Worm (Caenorhabditis elegans): ENCODE data around the gene F54H5.5.

F54H5.5 gene

DNA sequence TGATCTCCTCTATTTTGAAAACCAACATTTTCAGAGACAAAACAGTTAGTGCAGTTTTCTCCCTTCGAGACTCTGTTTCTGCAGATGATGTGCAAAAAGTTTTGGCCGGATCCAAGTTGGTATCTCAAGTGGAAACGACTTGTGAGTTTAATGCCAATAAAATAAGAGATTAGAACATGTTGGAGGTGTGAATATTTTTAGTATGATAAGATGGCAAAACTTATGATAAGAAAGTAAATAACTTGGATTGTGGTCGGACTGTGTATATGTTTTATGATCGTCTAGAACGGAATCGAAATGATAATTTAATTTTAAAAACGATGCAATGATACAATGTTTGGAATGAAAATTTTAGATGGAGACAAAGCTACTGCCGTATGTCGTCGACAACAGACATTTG, 4.9 kb upstream of the F54H5.5 start:
- no peak for TF ChIP-seq unc-62 (GFP tag; optimal IDR thresholded peaks at IDR 0.05)

DNA sequence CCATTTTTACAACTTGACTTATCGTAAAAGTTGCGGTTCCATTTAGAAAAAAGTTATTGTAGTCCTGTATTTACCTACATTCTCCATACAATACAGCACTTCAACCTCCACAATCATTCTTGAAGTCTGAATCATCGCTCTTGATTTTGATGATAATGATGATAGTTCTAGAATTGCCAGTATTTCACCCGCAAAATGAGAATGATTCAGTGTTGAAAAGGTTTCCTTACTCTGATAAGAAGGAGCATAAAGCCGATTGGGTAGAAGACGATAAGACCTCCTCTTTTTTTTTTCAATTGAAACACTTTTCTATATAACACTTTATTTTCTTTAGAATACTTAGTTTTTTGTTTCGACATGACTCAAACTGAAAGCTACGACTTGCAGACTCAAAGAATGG, 3.7 kb upstream of the F54H5.5 start, which contains the start of gene T19D12.4:
Gene T19D12.4, plus strand, starts transcription at position 295 of the 400 bp plus-strand sequence.
- no peak for TF ChIP-seq unc-62 (GFP tag; optimal IDR thresholded peaks at IDR 0.05)

DNA sequence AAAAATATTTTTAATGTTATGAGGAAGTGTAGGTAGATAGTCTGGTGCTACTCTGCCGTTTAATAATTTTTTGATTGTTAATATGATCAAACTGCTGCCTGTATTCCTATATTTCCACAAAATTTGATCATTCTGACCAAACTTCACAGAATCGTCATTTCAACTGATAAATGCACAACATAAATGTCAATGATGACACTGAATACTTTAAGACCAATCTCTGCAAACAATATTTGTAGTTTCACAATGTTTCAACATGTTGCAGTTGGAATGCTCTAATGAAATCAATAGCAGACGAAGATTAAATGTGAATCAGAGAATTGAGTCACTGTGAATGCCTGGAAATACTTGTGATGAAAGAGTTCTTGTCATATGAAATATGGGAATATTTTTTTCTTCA, 2.7 kb upstream of the F54H5.5 start:
- TF ChIP-seq unc-62 (GFP tag; optimal IDR thresholded peaks at IDR 0.05): no peak

ce11 chrII:6628397-6628796, 1.3 kb upstream of the F54H5.5 start:
- no peak for TF ChIP-seq unc-62 (GFP tag; optimal IDR thresholded peaks at IDR 0.05)

DNA sequence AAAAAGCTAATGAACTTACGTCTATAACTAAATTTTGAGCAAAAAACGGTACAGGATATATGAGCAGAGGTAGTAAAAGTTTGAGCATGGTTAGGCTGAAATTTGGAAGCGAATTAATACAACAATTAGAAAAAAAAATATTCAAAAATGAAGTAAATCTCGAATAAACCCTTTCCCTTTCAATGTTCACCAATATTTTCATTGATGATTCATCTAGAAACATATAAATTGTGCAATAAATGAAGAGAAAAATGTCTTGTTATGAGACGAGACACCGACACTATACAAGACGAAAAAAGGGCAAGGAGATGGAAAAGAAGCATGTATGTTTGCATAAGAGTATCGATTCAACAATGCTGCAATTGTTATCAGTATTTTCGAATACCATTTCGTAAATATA, 1.8 kb downstream of the F54H5.5 start, which contains the start of gene F54H5.14:
Gene F54H5.14, minus strand, starts transcription at position 101 of the 400 bp plus-strand sequence.
- TF ChIP-seq unc-62 (GFP tag; optimal IDR thresholded peaks at IDR 0.05): no peak

DNA sequence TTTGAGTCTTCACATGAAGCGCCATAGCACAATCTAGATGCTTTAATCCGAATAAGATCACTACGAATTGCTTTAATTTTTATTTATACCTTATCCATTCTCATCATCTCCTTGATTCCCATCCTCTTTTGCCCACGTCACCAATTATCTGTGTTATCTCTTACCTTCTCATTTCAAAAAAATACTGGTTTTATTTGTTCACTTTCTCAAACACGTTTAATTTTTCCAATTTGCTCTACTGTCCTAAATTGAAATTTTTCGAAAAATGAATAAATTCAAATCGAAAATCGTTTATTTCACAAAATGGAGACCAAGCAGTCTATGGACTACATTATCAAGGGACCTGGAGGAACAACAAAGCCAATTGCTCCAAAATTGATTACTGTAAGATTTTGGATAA, 5.2 kb downstream of the F54H5.5 start, which contains the start of gene F54H5.3:
Gene F54H5.3, plus strand, starts transcription at position 301 of the 400 bp plus-strand sequence.
- no peak for TF ChIP-seq unc-62 (GFP tag; optimal IDR thresholded peaks at IDR 0.05)

DNA sequence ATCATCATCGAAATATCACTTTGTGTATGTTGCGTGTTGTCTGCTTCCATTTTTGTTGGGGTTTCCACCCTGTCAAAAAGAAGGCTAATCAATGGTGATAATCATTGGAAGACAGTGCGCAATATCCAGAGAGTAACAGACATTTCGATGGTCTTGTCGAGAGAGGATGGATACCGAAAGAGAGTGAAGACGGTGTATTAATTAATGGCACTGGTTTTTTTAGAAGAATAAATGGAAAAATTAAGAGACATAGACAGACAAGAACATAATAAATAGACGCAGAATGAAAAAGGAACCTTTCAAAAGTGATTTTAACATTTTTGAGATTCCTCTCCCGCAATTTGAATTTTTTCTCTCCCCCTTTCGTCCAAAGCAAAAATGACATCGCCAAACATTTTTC, 8.1 kb downstream of the F54H5.5 start:
- TF ChIP-seq unc-62 (GFP tag; optimal IDR thresholded peaks at IDR 0.05): no peak

ce11 chrII:6616770-6617169, 10.3 kb downstream of the F54H5.5 start, which contains the start of gene klf-3:
Gene klf-3, plus strand, starts transcription at chrII:6616878.
- TF ChIP-seq unc-62 (GFP tag; optimal IDR thresholded peaks at IDR 0.05): no peak

DNA sequence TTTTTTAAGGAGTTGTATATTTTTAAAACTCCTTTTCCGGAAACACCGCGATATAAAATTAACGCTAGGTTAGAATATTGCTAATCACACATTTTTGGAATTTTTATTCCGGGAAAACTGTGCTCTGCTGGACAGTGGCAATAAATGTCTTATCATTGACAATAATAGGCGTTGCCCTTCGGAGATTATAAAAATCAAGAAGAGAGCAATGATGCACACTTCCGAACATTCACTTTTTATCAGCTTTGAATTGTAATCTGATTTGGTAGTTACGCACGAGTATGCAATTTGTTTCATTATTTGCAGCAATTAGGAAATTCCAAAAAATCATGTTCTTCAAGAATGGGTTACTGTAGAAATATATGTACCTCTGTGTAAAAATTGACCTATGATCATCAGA, 10.9 kb downstream of the F54H5.5 start:
- TF ChIP-seq unc-62 (GFP tag; optimal IDR thresholded peaks at IDR 0.05): no peak

DNA sequence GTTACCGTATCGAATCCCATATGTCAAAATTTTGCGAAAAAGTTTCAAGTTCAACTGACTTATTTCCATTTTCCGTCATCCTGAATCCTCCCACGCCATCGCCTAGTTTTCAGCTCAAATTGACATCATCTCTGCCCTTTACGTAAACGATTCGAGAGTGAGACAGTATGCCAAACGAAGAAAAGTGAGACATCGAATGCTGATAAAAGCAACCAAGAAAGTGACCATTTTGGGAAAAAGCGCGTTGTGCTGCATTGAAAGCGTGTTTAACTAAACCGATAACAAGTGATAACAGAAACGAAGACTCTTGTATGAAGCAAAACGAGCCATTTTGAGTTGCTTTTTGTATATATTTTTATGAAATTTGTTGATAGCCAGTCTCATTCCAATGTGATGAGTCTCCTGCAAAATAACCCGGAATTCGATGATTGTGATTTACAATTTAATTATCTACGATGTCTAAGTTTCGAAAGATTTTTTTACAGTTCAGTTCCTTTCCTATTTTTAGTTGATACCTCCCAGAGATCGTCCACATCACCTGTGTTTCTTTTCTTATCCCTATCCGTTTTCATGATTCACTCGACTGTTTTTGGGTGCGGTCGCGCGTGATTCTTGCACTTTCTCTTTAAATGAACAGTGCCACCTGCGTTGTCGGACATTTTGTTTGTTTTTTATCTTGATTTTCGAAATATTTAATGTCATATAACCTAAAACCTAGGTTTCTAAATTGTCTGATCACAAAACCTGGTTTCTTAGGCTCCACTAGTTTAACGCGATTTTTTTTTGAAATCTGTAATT, 11.7 kb downstream of the F54H5.5 start:
- no peak for TF ChIP-seq unc-62 (GFP tag; optimal IDR thresholded peaks at IDR 0.05)

DNA sequence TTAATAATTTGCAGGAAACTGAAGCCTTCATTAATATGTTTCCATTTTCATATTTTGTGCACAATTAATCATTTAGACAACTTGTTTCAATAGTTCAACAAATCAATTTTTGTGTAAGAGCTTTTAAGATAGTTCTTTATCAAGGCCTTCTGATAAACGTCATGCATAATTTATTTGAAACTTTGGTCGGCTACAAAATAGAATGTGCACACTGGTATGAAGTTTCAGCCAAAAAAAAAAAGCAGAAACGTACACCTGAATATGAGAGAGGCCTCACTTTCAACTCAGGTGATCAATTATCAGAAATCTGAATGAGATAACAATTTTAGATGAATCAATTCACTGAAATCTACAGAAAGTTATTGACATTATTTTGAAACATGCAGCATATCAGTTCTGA, 12.6 kb downstream of the F54H5.5 start:
- TF ChIP-seq unc-62 (GFP tag; optimal IDR thresholded peaks at IDR 0.05): no peak

ce11 chrII:6612544-6612943, 14.5 kb downstream of the F54H5.5 start:
- TF ChIP-seq unc-62 (GFP tag; optimal IDR thresholded peaks at IDR 0.05): no peak

DNA sequence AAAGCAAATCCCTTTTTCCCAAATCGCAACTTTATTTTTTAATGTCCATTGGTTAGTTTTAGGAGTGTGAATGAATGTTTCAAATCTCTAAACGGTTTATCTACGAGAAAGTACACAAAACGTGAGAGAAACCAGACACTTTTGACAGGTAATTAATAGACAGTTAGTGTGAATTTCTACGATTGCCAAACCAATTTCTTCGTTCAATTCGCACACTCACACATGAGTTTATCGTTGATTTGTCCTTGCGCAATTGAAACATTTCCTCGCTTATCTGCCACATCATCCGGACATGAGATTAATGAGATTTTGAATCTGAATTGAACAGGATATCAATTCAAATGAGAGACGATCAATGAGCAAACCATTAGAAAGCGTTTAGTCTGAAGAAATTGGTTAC, 16.8 kb downstream of the F54H5.5 start:
- TF ChIP-seq unc-62 (GFP tag; optimal IDR thresholded peaks at IDR 0.05): no peak

- TF ChIP-seq unc-62 (GFP tag; optimal IDR thresholded peaks at IDR 0.05): no peak
These were observed 17.7 kb downstream of the F54H5.5 start, which contains the start of gene epg-5 for ce11 chrII:6609315-6609842. Gene epg-5, minus strand, starts transcription at chrII:6609365.

DNA sequence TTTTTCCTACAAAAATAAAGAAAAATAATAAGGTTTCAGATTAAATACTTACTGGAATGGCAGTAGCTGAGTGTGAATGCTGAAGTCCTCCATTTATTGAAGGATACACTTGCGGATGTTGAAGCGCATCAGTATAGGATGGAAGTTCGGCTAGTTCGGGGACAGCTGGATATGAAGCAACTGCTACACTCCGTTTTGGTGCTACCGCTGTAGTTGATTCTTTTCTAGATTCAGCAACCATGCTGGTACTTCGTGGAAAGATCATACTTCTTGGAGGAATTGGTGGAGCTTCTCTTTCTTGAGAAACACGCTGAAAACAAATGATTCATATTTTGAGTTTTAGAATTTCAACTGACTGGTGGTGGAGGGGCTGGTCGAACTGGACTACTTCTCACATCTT, 18.5 kb downstream of the F54H5.5 start:
- no peak for TF ChIP-seq unc-62 (GFP tag; optimal IDR thresholded peaks at IDR 0.05)

- TF ChIP-seq unc-62 (GFP tag; optimal IDR thresholded peaks at IDR 0.05): no peak
These were observed 26.1 kb downstream of the F54H5.5 start, which contains the start of gene vps-33.2 for ce11 chrII:6600973-6601372. Gene vps-33.2, plus strand, starts transcription at chrII:6601216.

DNA sequence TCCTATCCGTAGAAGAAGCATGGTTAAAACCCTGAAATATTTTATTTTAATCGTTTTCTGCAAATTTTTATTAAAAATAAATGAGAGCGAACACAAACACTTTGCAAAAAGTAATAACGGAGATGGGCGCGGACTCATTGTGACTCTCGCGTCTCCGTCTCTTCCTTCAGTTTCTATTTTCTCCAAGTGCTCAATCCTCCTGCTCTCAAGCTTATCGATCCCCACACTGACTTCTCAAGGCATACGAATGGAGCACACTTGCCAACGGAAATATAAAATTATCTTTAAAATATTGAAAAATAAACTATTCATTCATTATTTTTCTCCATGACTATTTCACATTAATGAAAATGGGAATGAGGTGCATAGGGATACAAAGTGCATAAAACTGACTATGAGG, 29.0 kb downstream of the F54H5.5 start, which contains the start of gene dnj-8:
Gene dnj-8, minus strand, starts transcription at position 31 of the 400 bp plus-strand sequence.
- no peak for TF ChIP-seq unc-62 (GFP tag; optimal IDR thresholded peaks at IDR 0.05)
